Worm (Caenorhabditis elegans) whole organism, young adult: Measurements from ENCODE around the gene F59B2.14.

Experiments used
- B0019.2 ChIP-seq: fragments of 200-800 bp; sonication (Bioruptor generic); conservative IDR thresholded peaks from 2 replicates; pipeline ENCODE4 v1.3.6; 2022; ENCODE audit warnings: missing genetic modification reagents, missing genetic modification characterization, missing compliant biosample characterization
- B0035.1 ChIP-seq: sonication (generic microtip); optimal IDR thresholded peaks from 2 replicates; lab custom pipeline; 2016; ENCODE audit warnings: missing genetic modification characterization, mild to moderate bottlenecking, missing compliant biosample characterization, missing genotype, missing genetic modification reagents
- B0336.3 ChIP-seq: fragments of 200-800 bp; sonication (Bioruptor generic); IDR thresholded peaks from 2 replicates; pipeline ENCODE4 v1.3.6; 2022; ENCODE audit warnings: missing genetic modification characterization, missing compliant biosample characterization
- C17E4.6 ChIP-seq: fragments of 200-800 bp; sonication (Bioruptor generic); IDR thresholded peaks from 2 replicates; pipeline ENCODE4 v1.3.6; 2022; ENCODE audit warnings: missing genetic modification reagents, missing genetic modification characterization, missing compliant biosample characterization
- F10E7.11 ChIP-seq: sonication (generic microtip); optimal IDR thresholded peaks from 2 replicates; lab custom pipeline; 2017; ENCODE audit warnings: mild to moderate bottlenecking, missing genetic modification characterization, moderate library complexity, missing compliant biosample characterization
- F22D6.2 ChIP-seq: sonication (generic microtip); optimal IDR thresholded peaks from 2 replicates; lab custom pipeline; 2016; ENCODE audit warnings: mild to moderate bottlenecking, missing genetic modification characterization, missing compliant biosample characterization
- F33H1.4 ChIP-seq: fragments of 200-800 bp; sonication (Bioruptor generic); IDR thresholded peaks from 2 replicates; pipeline ENCODE4 v1.3.6; 2022; ENCODE audit warnings: missing genetic modification reagents, missing genetic modification characterization, missing compliant biosample characterization
- F52B5.7 ChIP-seq: sonication (generic microtip); optimal IDR thresholded peaks from 2 replicates; lab custom pipeline; 2016; ENCODE audit warnings: mild to moderate bottlenecking, missing genetic modification characterization, missing compliant biosample characterization
- F57A8.1 ChIP-seq: fragments of 200-800 bp; sonication (Bioruptor generic); optimal IDR thresholded peaks from 2 replicates; lab custom pipeline; 2018; ENCODE audit warnings: mild to moderate bottlenecking, missing genetic modification characterization, moderate library complexity, missing compliant biosample characterization
- K12H6.12 ChIP-seq: fragments of 200-800 bp; sonication (Bioruptor generic); optimal IDR thresholded peaks from 2 replicates; lab custom pipeline; 2018; ENCODE audit warnings: mild to moderate bottlenecking, missing genetic modification characterization, missing compliant biosample characterization
- T26A5.8 ChIP-seq: sonication (generic microtip); optimal IDR thresholded peaks from 2 replicates; lab custom pipeline; 2016; ENCODE audit warnings: missing genetic modification characterization, missing compliant biosample characterization
- Y53G8AR.9 ChIP-seq: fragments of 200-800 bp; sonication (Bioruptor generic); conservative IDR thresholded peaks from 2 replicates; pipeline ENCODE4 v1.3.6; 2022; ENCODE audit warnings: missing genetic modification reagents, missing genetic modification characterization, missing compliant biosample characterization
- Y56A3A.18 ChIP-seq: fragments of 200-800 bp; sonication (Bioruptor generic); IDR thresholded peaks from 2 replicates; pipeline ENCODE4 v1.3.6; 2022; ENCODE audit warnings: missing genetic modification reagents, missing genetic modification characterization, missing compliant biosample characterization
- Y67H2A.10 ChIP-seq: fragments of 200-800 bp; sonication (Bioruptor generic); conservative IDR thresholded peaks from 2 replicates; pipeline ENCODE4 v1.3.6; 2022; ENCODE audit warnings: missing genetic modification reagents, missing genetic modification characterization, missing compliant biosample characterization
- Y79H2A.3 ChIP-seq: fragments of 200-800 bp; sonication (Bioruptor generic); conservative IDR thresholded peaks from 2 replicates; pipeline ENCODE4 v1.3.6; 2022; ENCODE audit warnings: missing genetic modification reagents, missing genetic modification characterization, missing compliant biosample characterization
- Y95B8A.8 ChIP-seq: fragments of 200-800 bp; sonication (Bioruptor generic); IDR thresholded peaks from 2 replicates; pipeline ENCODE4 v1.3.6; 2022; ENCODE audit warnings: missing genetic modification reagents, missing genetic modification characterization, missing compliant biosample characterization
- akir-1 ChIP-seq: fragments of 200-800 bp; sonication (Bioruptor generic); optimal IDR thresholded peaks from 2 replicates; lab custom pipeline; 2018; ENCODE audit warnings: mild to moderate bottlenecking, missing genetic modification characterization, moderate library complexity, missing compliant biosample characterization
- ama-1 ChIP-seq, 3 experiments: fragments of 150-350 bp in 1 of 3; sonication (generic microtip) in 2 of 3; optimal IDR thresholded peaks; 2 replicates each; lab custom pipeline; 2014 to 2018; ENCODE audit warnings: missing biosample characterization in 2 of 3, missing genetic modification characterization in 2 of 3, missing genetic modification reagents in 2 of 3
- aptf-2 ChIP-seq: fragments of 200-800 bp; sonication (Bioruptor generic); conservative IDR thresholded peaks from 2 replicates; pipeline ENCODE4 v1.3.6; 2022; ENCODE audit warnings: missing genetic modification reagents, missing genetic modification characterization, missing compliant biosample characterization
- ceh-91 ChIP-seq: fragments of 200-800 bp; sonication (Bioruptor generic); IDR thresholded peaks from 2 replicates; pipeline ENCODE4 v1.3.6; 2022; ENCODE audit warnings: missing genetic modification reagents, missing genetic modification characterization, missing compliant biosample characterization
- die-1 ChIP-seq: sonication (generic microtip); optimal IDR thresholded peaks from 2 replicates; lab custom pipeline; 2016; ENCODE audit warnings: missing genotype, mild to moderate bottlenecking, missing genetic modification characterization, missing compliant biosample characterization
- efl-1 ChIP-seq: fragments of 150-350 bp; optimal IDR thresholded peaks from 2 replicates; lab custom pipeline; 2014; ENCODE audit warnings: missing biosample characterization, missing genetic modification reagents, missing genetic modification characterization
- hrde-1 ChIP-seq: sonication (generic microtip); optimal IDR thresholded peaks from 2 replicates; lab custom pipeline; 2016; ENCODE audit warnings: missing genetic modification characterization, mild to moderate bottlenecking, missing compliant biosample characterization, moderate library complexity, missing genotype, missing genetic modification reagents, borderline replicate concordance
- hsf-1 ChIP-seq: fragments of 200-800 bp; sonication (Bioruptor generic); IDR thresholded peaks from 2 replicates; pipeline ENCODE4 v1.3.6; 2022; ENCODE audit warnings: missing genetic modification reagents, missing genetic modification characterization, missing compliant biosample characterization
- let-526 ChIP-seq: fragments of 200-800 bp; sonication (Bioruptor generic); IDR thresholded peaks from 2 replicates; pipeline ENCODE4 v1.3.6; 2022; ENCODE audit warnings: missing genetic modification reagents, missing genetic modification characterization, missing compliant biosample characterization
- lin-26 ChIP-seq: fragments of 200-800 bp; sonication (Bioruptor generic); IDR thresholded peaks from 2 replicates; pipeline ENCODE4 v1.3.6; 2022; ENCODE audit warnings: missing genetic modification reagents, missing genetic modification characterization, missing compliant biosample characterization
- lin-40 ChIP-seq: sonication (generic microtip); optimal IDR thresholded peaks from 2 replicates; lab custom pipeline; 2016; ENCODE audit warnings: missing genetic modification characterization, mild to moderate bottlenecking, missing compliant biosample characterization, missing genotype, missing genetic modification reagents
- lsy-27 ChIP-seq: sonication (generic microtip); optimal IDR thresholded peaks from 2 replicates; lab custom pipeline; 2017; ENCODE audit warnings: missing genetic modification characterization, mild to moderate bottlenecking, missing compliant biosample characterization, antibody characterized with exemption, missing genotype, borderline replicate concordance; ENCODE audit not compliant: insufficient read depth
- madf-3 ChIP-seq: fragments of 200-800 bp; sonication (Bioruptor generic); IDR thresholded peaks from 2 replicates; pipeline ENCODE4 v1.3.6; 2022; ENCODE audit warnings: missing genetic modification reagents, missing genetic modification characterization, missing compliant biosample characterization
- mcd-1 ChIP-seq: fragments of 200-800 bp; sonication (Bioruptor generic); IDR thresholded peaks from 2 replicates; pipeline ENCODE4 v1.3.6; 2022; ENCODE audit warnings: missing genetic modification reagents, missing genetic modification characterization, missing compliant biosample characterization
- mes-4 ChIP-seq: sonication (generic microtip); optimal IDR thresholded peaks from 2 replicates; lab custom pipeline; 2016; ENCODE audit warnings: missing genotype, missing genetic modification characterization, missing compliant biosample characterization
- nfya-2 ChIP-seq: fragments of 200-800 bp; sonication (Bioruptor generic); IDR thresholded peaks from 2 replicates; pipeline ENCODE4 v1.3.6; 2022; ENCODE audit warnings: missing genetic modification reagents, missing genetic modification characterization, missing compliant biosample characterization
- nhr-120 ChIP-seq: fragments of 200-800 bp; sonication (Bioruptor generic); IDR thresholded peaks from 2 replicates; pipeline ENCODE4 v1.3.6; 2022; ENCODE audit warnings: missing genetic modification characterization, missing compliant biosample characterization
- nhr-179 ChIP-seq: sonication (generic microtip); optimal IDR thresholded peaks from 2 replicates; lab custom pipeline; 2016; ENCODE audit warnings: mild to moderate bottlenecking, missing genetic modification characterization, missing compliant biosample characterization
- nhr-27 ChIP-seq: fragments of 200-800 bp; sonication (Bioruptor generic); optimal IDR thresholded peaks from 2 replicates; lab custom pipeline; 2018; ENCODE audit warnings: mild to moderate bottlenecking, missing genetic modification characterization, moderate library complexity, missing compliant biosample characterization
- pbrm-1 ChIP-seq: fragments of 200-800 bp; sonication (Bioruptor generic); IDR thresholded peaks from 2 replicates; pipeline ENCODE4 v1.3.6; 2022; ENCODE audit warnings: missing genetic modification reagents, missing genetic modification characterization, missing compliant biosample characterization
- rcor-1 ChIP-seq: fragments of 200-800 bp; sonication (Bioruptor generic); IDR thresholded peaks from 2 replicates; pipeline ENCODE4 v1.3.6; 2022; ENCODE audit warnings: missing genetic modification reagents, missing genetic modification characterization, missing compliant biosample characterization
- rec-8 ChIP-seq, 2 experiments: sonication (generic microtip); optimal IDR thresholded peaks; 2 replicates each; lab custom pipeline; 2016; ENCODE audit warnings: mild to moderate bottlenecking in 2 of 2, missing genetic modification characterization in 2 of 2, missing genetic modification reagents in 2 of 2, missing genotype in 2 of 2, missing biosample characterization in 1 of 2, missing compliant biosample characterization in 1 of 2, moderate library complexity in 1 of 2
- snpc-1.1 ChIP-seq: sonication (generic microtip); optimal IDR thresholded peaks from 2 replicates; lab custom pipeline; 2017; ENCODE audit warnings: missing genetic modification characterization, mild to moderate bottlenecking, missing compliant biosample characterization, antibody characterized with exemption, moderate library complexity, missing genotype, missing genetic modification reagents; ENCODE audit not compliant: insufficient read depth
- tbp1 ChIP-seq: fragments of 200-800 bp; sonication (Bioruptor generic); optimal IDR thresholded peaks from 2 replicates; lab custom pipeline; 2018; ENCODE audit warnings: mild to moderate bottlenecking, missing genetic modification characterization, missing compliant biosample characterization
- xnd-1 ChIP-seq: sonication (generic microtip); optimal IDR thresholded peaks from 2 replicates; lab custom pipeline; 2016; ENCODE audit warnings: missing genotype, missing genetic modification reagents, missing genetic modification characterization, missing compliant biosample characterization
- zfh-2 ChIP-seq: fragments of 200-800 bp; sonication (Bioruptor generic); conservative IDR thresholded peaks from 2 replicates; pipeline ENCODE4 v1.3.6; 2022; ENCODE audit warnings: missing genetic modification reagents, missing genetic modification characterization, missing compliant biosample characterization
- ztf-18 ChIP-seq: sonication (generic microtip); optimal IDR thresholded peaks from 2 replicates; lab custom pipeline; 2016; ENCODE audit warnings: missing genotype, mild to moderate bottlenecking, missing genetic modification characterization, missing compliant biosample characterization
- ztf-26 ChIP-seq: sonication (generic microtip); optimal IDR thresholded peaks from 2 replicates; lab custom pipeline; 2017; ENCODE audit warnings: missing genetic modification characterization, missing compliant biosample characterization

The F59B2.14 gene

DNA sequence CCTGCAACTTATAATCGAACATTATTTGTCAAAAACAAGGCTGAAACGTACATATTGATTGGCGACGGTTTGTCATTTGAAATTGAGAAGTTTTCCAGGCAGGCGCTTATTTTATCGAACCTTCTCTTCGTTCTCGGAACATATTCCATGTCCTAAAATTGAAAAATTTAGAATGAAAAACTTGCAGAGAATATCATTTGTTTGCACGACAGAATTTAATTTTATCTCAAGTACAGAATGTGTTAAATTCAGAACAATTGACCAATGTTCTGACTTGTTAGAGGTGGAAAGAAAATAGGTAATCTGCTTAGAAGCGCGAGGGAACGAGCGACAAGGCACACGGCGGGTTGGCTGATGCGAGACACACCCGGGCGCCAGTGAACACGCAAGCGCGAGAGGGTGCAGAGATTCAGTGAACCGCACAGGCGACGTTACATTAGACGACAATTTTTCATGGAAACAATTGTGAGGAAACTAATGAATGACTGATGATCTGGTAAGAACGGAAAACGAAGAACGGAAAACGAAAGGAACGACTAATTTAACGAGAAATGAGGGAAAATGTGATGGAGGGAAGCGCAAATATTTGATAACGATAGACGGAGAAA lies 30.0 kb upstream of the F59B2.14 start (continued):
- peak; percentile 50 for TF ChIP-seq B0035.1 (tag; lab: Kevin White, UChicago)
- no peak for TF ChIP-seq xnd-1 (tag; lab: Kevin White, UChicago)
- no peak for TF ChIP-seq nhr-27 (tag; lab: Kevin White, UChicago)
- TF ChIP-seq die-1 = peak; percentile 31
- TF ChIP-seq nhr-120 (GFP tag; lab: Robert Waterston, UW) = no peak
- no peak for TF ChIP-seq nhr-179 (tag; lab: Kevin White, UChicago)
- no peak for TF ChIP-seq T26A5.8 (tag; lab: Kevin White, UChicago)
- peak; percentile 17 for TF ChIP-seq lin-40 (tag; lab: Kevin White, UChicago)
- TF ChIP-seq lsy-27 (tag; lab: Kevin White, UChicago) = no peak
- no peak for TF ChIP-seq rec-8 (tag; optimal IDR thresholded peaks at IDR 0.05; lab: Kevin White, UChicago)
- TF ChIP-seq zfh-2 = peak; percentile 97
- peak; percentile 53 for TF ChIP-seq rcor-1 (GFP tag; lab: Robert Waterston, UW)
- no peak for TF ChIP-seq ztf-26 (tag; lab: Kevin White, UChicago)
- no peak for TF ChIP-seq Y67H2A.10
- TF ChIP-seq nfya-2 = 0 out of 2 replicates have a peak, but pooled peaks have one; percentile 44
- peak; percentile 47 for TF ChIP-seq hsf-1
- no peak for TF ChIP-seq snpc-1.1
- no peak for TF ChIP-seq ztf-18 (tag; lab: Kevin White, UChicago)
- TF ChIP-seq let-526 (GFP tag; lab: Robert Waterston, UW) = peak; percentile 85
- TF ChIP-seq, all 124 proteins: peak for 45

DNA sequence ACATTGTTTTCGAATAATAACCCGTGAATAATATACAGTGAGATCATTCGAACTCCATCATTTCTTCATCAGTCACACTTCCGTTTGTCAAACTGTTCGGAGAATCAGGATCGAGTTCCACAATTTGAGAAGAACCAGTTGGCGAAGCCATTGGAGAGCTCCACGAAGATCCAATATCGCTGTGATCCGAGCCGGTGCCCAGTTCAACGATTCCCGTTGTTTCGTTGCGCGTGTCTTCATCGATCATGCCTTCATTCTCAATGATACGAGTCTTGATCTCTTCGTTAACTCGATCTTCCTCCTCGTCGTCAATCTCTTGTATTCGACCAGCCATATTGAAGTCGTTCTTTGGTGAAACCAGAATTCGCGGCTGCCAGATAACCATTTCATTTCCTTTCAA lies 29.3 kb upstream of the F59B2.14 start:
- TF ChIP-seq zfh-2 (peak; percentile 50; the same call in 1 of the 2 replicates), akir-1 (GFP tag; lab: Kevin White, UChicago) (no peak), ama-1 (optimal IDR thresholded peaks at IDR 0.05; lab: Kevin White, UChicago) (peak; percentile 35), ama-1 (GFP tag; optimal IDR thresholded peaks at IDR 0.05; lab: Kevin White, UChicago) (no peak), mes-4 (peak; percentile 3), mcd-1 (GFP tag; lab: Robert Waterston, UW) (no peak)

DNA sequence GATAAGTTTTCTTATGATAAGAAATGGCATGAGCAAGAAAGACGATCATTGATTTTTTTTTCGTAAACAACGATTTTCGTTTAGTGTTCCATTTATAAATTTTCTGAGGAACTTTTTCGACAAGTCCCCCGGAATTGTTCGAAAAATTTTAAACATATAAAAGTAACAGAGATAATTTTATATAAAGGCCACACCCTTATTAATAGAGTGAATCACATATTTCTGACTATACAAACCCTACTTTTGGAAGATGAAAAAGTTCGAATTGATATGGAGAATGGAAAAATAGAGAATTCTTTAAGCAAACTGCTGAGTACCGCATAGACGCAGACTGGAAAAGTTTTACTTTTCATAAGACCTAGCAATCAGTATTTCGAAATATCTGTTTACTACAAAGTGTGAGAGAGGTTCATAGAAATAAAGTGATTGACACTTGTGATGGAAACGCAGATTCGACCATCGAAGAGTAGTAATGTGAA lies 28.7 kb upstream of the F59B2.14 start:
- peak; percentile 72; the same call in 1 of the 2 replicates for TF ChIP-seq Y79H2A.3
- no peak for TF ChIP-seq B0035.1 (tag; lab: Kevin White, UChicago)
- TF ChIP-seq tbp1 = peak; percentile 65
- no peak; the same call in 1 of the 2 replicates for TF ChIP-seq lin-26 (GFP tag; lab: Robert Waterston, UW)
- TF ChIP-seq pbrm-1 (GFP tag; lab: Robert Waterston, UW) = peak; percentile 63; the same call in 1 of the 2 replicates
- TF ChIP-seq K12H6.12 = peak; percentile 63
- no peak; the same call in 1 of the 2 replicates for TF ChIP-seq Y56A3A.18 (GFP tag; lab: Robert Waterston, UW)
- TF ChIP-seq F52B5.7 = no peak
- TF ChIP-seq B0336.3 (GFP tag; lab: Robert Waterston, UW) = peak; percentile 63; the same call in 1 of the 2 replicates
- TF ChIP-seq aptf-2 (GFP tag; lab: Robert Waterston, UW) = no peak
- TF ChIP-seq madf-3 (GFP tag; lab: Robert Waterston, UW) = peak; percentile 45; the same call in 1 of the 2 replicates
- TF ChIP-seq B0019.2 (GFP tag; lab: Robert Waterston, UW) = no peak
- no peak for TF ChIP-seq hrde-1 (tag; lab: Kevin White, UChicago)
- no peak for TF ChIP-seq F22D6.2 (tag; lab: Kevin White, UChicago)
- peak; percentile 59 for TF ChIP-seq Y95B8A.8 (GFP tag; lab: Robert Waterston, UW)
- peak; percentile 67 for TF ChIP-seq lin-40 (tag; lab: Kevin White, UChicago)
- TF ChIP-seq Y53G8AR.9 = peak; percentile 84; the same call in 1 of the 2 replicates
- TF ChIP-seq F10E7.11 (tag; lab: Kevin White, UChicago) = peak; percentile 85
- TF ChIP-seq ceh-91 = no peak
- no peak for TF ChIP-seq xnd-1 (tag; lab: Kevin White, UChicago)
- TF ChIP-seq F57A8.1 (GFP tag; lab: Kevin White, UChicago) = no peak
- TF ChIP-seq efl-1 = no peak
- TF ChIP-seq C17E4.6 (GFP tag; lab: Robert Waterston, UW) = no peak
- TF ChIP-seq F33H1.4 = peak; percentile 10; the same call in 1 of the 2 replicates
